Worm (Caenorhabditis elegans) whole organism, L3 larva: Measurements from ENCODE around the gene F11A5.5.

Experiments
- aly-2 ChIP-seq: fragments of 150-350 bp; optimal IDR thresholded peaks from 2 replicates; lab custom pipeline; 2014; ENCODE audit warnings: missing biosample characterization, missing genetic modification characterization
- daf-12 ChIP-seq: fragments of 150-350 bp; optimal IDR thresholded peaks from 2 replicates; lab custom pipeline; 2014; ENCODE audit warnings: missing biosample characterization, missing genetic modification reagents, missing genetic modification characterization
- elt-3 ChIP-seq, 3 experiments: fragments of 150-350 bp in 1 of 3; sonication (generic microtip) in 2 of 3; optimal IDR thresholded peaks; 2 replicates in 2 of 3; 4 replicates in 1 of 3; lab custom pipeline; 2014 to 2017; ENCODE audit warnings: missing biosample characterization in 3 of 3, missing genetic modification characterization in 3 of 3
- nhr-11 ChIP-seq: fragments of 150-350 bp; optimal IDR thresholded peaks from 2 replicates; lab custom pipeline; 2014; ENCODE audit warnings: missing biosample characterization, missing genetic modification characterization
- nhr-23 ChIP-seq: fragments of 150-350 bp; optimal IDR thresholded peaks from 2 replicates; lab custom pipeline; 2014; ENCODE audit warnings: missing biosample characterization, missing genetic modification reagents, missing genetic modification characterization
- nhr-237 ChIP-seq: fragments of 150-350 bp; optimal IDR thresholded peaks from 2 replicates; lab custom pipeline; 2014; ENCODE audit warnings: missing biosample characterization, missing genetic modification characterization
- nhr-43 ChIP-seq: sonication (generic microtip); optimal IDR thresholded peaks from 2 replicates; lab custom pipeline; 2016; ENCODE audit warnings: mild to moderate bottlenecking, missing genetic modification characterization, missing compliant biosample characterization; ENCODE audit not compliant: poor library complexity, severe bottlenecking
- nhr-77 ChIP-seq: fragments of 150-350 bp; optimal IDR thresholded peaks from 2 replicates; lab custom pipeline; 2014; ENCODE audit warnings: missing biosample characterization, missing genetic modification characterization
- skn-1 ChIP-seq: fragments of 150-350 bp; optimal IDR thresholded peaks from 2 replicates; lab custom pipeline; 2014; ENCODE audit warnings: missing biosample characterization, missing genetic modification characterization
- snpc-4 ChIP-seq: fragments of 150-350 bp; optimal IDR thresholded peaks from 2 replicates; lab custom pipeline; 2014; ENCODE audit warnings: missing biosample characterization, missing genetic modification characterization
- tbx-2 ChIP-seq: sonication (generic microtip); optimal IDR thresholded peaks from 2 replicates; lab custom pipeline; 2016; ENCODE audit warnings: mild to moderate bottlenecking, missing genetic modification characterization, missing compliant biosample characterization
- unc-39 ChIP-seq: sonication (generic microtip); optimal IDR thresholded peaks from 4 replicates; lab custom pipeline; 2017; ENCODE audit warnings: missing biosample characterization, missing genetic modification characterization
- unc-62 ChIP-seq: fragments of 150-350 bp; sonication (generic microtip); optimal IDR thresholded peaks from 4 replicates; lab custom pipeline; 2014; ENCODE audit warnings: missing biosample characterization, missing genetic modification reagents, missing genetic modification characterization
- ztf-4 ChIP-seq: fragments of 150-350 bp; optimal IDR thresholded peaks from 2 replicates; lab custom pipeline; 2014; ENCODE audit warnings: missing biosample characterization, missing genetic modification characterization

- TF ChIP-seq nhr-11 (tag; lab: Kevin White, UChicago) (no peak), nhr-23 (tag; lab: Kevin White, UChicago) (no peak), ztf-4 (no peak), elt-3 (tag; optimal IDR thresholded peaks at IDR 0.05; lab: Kevin White, UChicago) (no peak), unc-39 (tag; lab: Kevin White, UChicago) (no peak), unc-62 (GFP tag; lab: Kevin White, UChicago) (no peak), skn-1 (no peak), nhr-77 (tag; lab: Kevin White, UChicago) (no peak), snpc-4 (tag; lab: Kevin White, UChicago) (no peak), tbx-2 (no peak), daf-12 (no peak), nhr-43 (tag; lab: Kevin White, UChicago) (no peak), nhr-237 (tag; lab: Kevin White, UChicago) (no peak), aly-2 (tag; lab: Kevin White, UChicago) (no peak)
Measured at ce11 chrV:16155111-16155510, 43.0 kb upstream of the F11A5.5 start, which contains the start of gene str-97.
